Worm (Caenorhabditis elegans): ENCODE data around the gene thn-6.

- TF ChIP-seq ztf-11 (tag; optimal IDR thresholded peaks at IDR 0.05) = no peak
- no peak for TF ChIP-seq snpc-4 (tag; optimal IDR thresholded peaks at IDR 0.05)
- TF ChIP-seq attf-4 (tag; optimal IDR thresholded peaks at IDR 0.05) = no peak
- no peak for TF ChIP-seq daf-19 (GFP tag; conservative IDR thresholded peaks at IDR 0.05)
- TF ChIP-seq ZK546.5 (tag; optimal IDR thresholded peaks at IDR 0.05) = no peak
- no peak for TF ChIP-seq pqm-1 (tag; optimal IDR thresholded peaks at IDR 0.05)
- TF ChIP-seq unc-130 (GFP tag; optimal IDR thresholded peaks at IDR 0.05) = no peak
- no peak for TF ChIP-seq lin-15B (tag; optimal IDR thresholded peaks at IDR 0.05)
These were observed 18.1 kb upstream of the thn-6 start for ce11 chrIV:5210606-5211005.
